Fruit fly (Drosophila melanogaster) whole organism, pupa: ENCODE results near the gene Hex-t1.

Experiments
- CG10348 ChIP-seq: fragments of 200-800 bp; sonication (Bioruptor generic); IDR thresholded peaks from 2 replicates; pipeline ENCODE4 v1.3.6; 2022; ENCODE audit warnings: missing biosample characterization, missing genetic modification characterization
- CG12605 ChIP-seq: fragments of 200-800 bp; sonication (Bioruptor generic); IDR thresholded peaks from 2 replicates; pipeline ENCODE4 v1.3.6; 2022; ENCODE audit warnings: missing biosample characterization, missing genetic modification characterization
- CG13204 ChIP-seq: fragments of 200-800 bp; sonication (Bioruptor generic); optimal IDR thresholded peaks from 2 replicates; lab custom pipeline; 2018; ENCODE audit warnings: missing biosample characterization, mild to moderate bottlenecking, missing genetic modification characterization, moderate library complexity
- CG15710 ChIP-seq: fragments of 200-800 bp; sonication (Bioruptor generic); optimal IDR thresholded peaks from 2 replicates; lab custom pipeline; 2018; ENCODE audit warnings: missing biosample characterization, mild to moderate bottlenecking, missing genetic modification characterization, moderate library complexity
- CG32121 ChIP-seq: fragments of 200-800 bp; sonication (Bioruptor generic); IDR thresholded peaks from 2 replicates; pipeline ENCODE4 v1.3.6; 2022; ENCODE audit warnings: missing biosample characterization, missing genetic modification characterization
- CG34367 ChIP-seq: fragments of 200-800 bp; sonication (Bioruptor generic); optimal IDR thresholded peaks from 2 replicates; lab custom pipeline; 2018; ENCODE audit warnings: missing biosample characterization, mild to moderate bottlenecking, missing genetic modification characterization
- CG4496 ChIP-seq: fragments of 200-800 bp; sonication (Bioruptor generic); IDR thresholded peaks from 3 replicates; pipeline ENCODE4 v1.3.6; 2022; ENCODE audit warnings: missing biosample characterization, missing genetic modification characterization
- CG8301 ChIP-seq: fragments of 200-800 bp; sonication (Bioruptor generic); optimal IDR thresholded peaks from 2 replicates; lab custom pipeline; 2018; ENCODE audit warnings: missing biosample characterization, mild to moderate bottlenecking, missing genetic modification characterization
- D1 ChIP-seq: fragments of 200-800 bp; sonication (Bioruptor generic); optimal IDR thresholded peaks from 2 replicates; lab custom pipeline; 2018; ENCODE audit warnings: missing biosample characterization, mild to moderate bottlenecking, missing genetic modification characterization, moderate library complexity
- EcR ChIP-seq: fragments of 200-800 bp; sonication (Bioruptor generic); optimal IDR thresholded peaks from 3 replicates; lab custom pipeline; 2019; ENCODE audit warnings: missing biosample characterization, missing genetic modification characterization, mild to moderate bottlenecking, moderate library complexity, missing genetic modification reagents
- Pif1A ChIP-seq: fragments of 200-800 bp; sonication (Bioruptor generic); optimal IDR thresholded peaks from 3 replicates; lab custom pipeline; 2016; ENCODE audit warnings: missing biosample characterization, missing genetic modification characterization
- Pif1B ChIP-seq: fragments of 200-800 bp; sonication (Bioruptor generic); optimal IDR thresholded peaks from 3 replicates; lab custom pipeline; 2016; ENCODE audit warnings: missing biosample characterization, missing genetic modification characterization
- rn ChIP-seq: fragments of 200-800 bp; sonication (Bioruptor generic); IDR thresholded peaks from 2 replicates; pipeline ENCODE4 v1.3.6; 2022; ENCODE audit warnings: missing biosample characterization, missing genetic modification characterization

DNA sequence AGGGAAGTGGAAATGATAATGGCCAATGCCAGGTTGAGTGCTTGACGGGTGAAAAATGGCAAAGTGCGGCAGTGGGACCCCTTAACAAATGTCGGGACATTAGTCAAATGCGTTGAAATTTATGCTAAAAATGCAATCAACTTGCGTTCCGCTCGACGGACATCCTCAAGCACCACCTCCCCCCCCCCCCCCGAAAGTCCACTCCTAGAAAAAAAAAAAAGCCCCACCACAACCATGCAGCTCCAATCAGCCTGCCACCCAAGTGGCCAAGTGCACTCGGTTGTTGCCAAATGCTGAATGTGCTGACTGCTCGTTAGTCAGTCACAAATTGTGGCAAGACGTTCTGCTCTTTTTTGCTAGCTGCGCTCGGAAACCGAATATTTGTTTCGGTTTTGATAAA, 29.8 kb downstream of the Hex-t1 start:
- TF ChIP-seq rn (GFP tag; lab: Robert Waterston, UW): no peak
- TF ChIP-seq CG8301 (tag; lab: Kevin White, UChicago): no peak
- TF ChIP-seq Pif1A (GFP tag; lab: Kevin White, UChicago): no peak
- no peak for TF ChIP-seq CG32121 (GFP tag; lab: Robert Waterston, UW)
- no peak for TF ChIP-seq Pif1B (GFP tag; lab: Kevin White, UChicago)
- TF ChIP-seq CG34367: no peak
- no peak for TF ChIP-seq CG12605
- TF ChIP-seq CG10348 (GFP tag; lab: Robert Waterston, UW): no peak
- TF ChIP-seq EcR: no peak
- no peak for TF ChIP-seq D1 (tag; lab: Kevin White, UChicago)
- no peak for TF ChIP-seq CG13204 (GFP tag; lab: Kevin White, UChicago)
- no peak for TF ChIP-seq CG4496
- TF ChIP-seq CG15710 (tag; lab: Kevin White, UChicago): no peak
